Worm (Caenorhabditis elegans): ENCODE measurements around the gene cct-2.

The cct-2 gene

ce11 chrII:8927253-8927791 is at the start of gene cct-2:
cct-2 (plus strand) TSS chrII:8927741.
- TF ChIP-seq mes-2 (tag; optimal IDR thresholded peaks at IDR 0.05; ENCODE audit: poor library complexity, severe bottlenecking) (peak; percentile 89), ama-1 (optimal IDR thresholded peaks at IDR 0.05) (peak; percentile 10), lsy-2 (tag; optimal IDR thresholded peaks at IDR 0.05) (peak in 1 of 2 experiments; percentile 66), dve-1 (tag; optimal IDR thresholded peaks at IDR 0.05; ENCODE audit: insufficient read depth) (peak; percentile 9), mep-1 (tag; optimal IDR thresholded peaks at IDR 0.05) (peak; percentile 54), ceh-44 (GFP tag; IDR thresholded peaks at IDR 0.05) (0 out of 2 replicates have a peak, but pooled peaks have one; percentile 9), lin-38 (GFP tag; IDR thresholded peaks at IDR 0.05) (peak; percentile 89), hif-1 (tag; optimal IDR thresholded peaks at IDR 0.05) (peak in 1 of 2 experiments; percentile 54), nhr-28 (tag; optimal IDR thresholded peaks at IDR 0.05) (no peak), dpl-1 (GFP tag; optimal IDR thresholded peaks at IDR 0.05) (peak; percentile 42), hlh-30 (tag; optimal IDR thresholded peaks at IDR 0.05; ENCODE audit: insufficient read depth) (peak; percentile 16), gei-8 (GFP tag; optimal IDR thresholded peaks at IDR 0.05) (no peak), fos-1 (tag; optimal IDR thresholded peaks at IDR 0.05) (no peak), hmg-1.1 (GFP tag; IDR thresholded peaks at IDR 0.05) (peak; percentile 51; the same call in 1 of the 2 replicates)

ce11 chrII:8878528-8878927 is 49.0 kb upstream of the cct-2 start:
- no peak for TF ChIP-seq mxl-2 (GFP tag; conservative IDR thresholded peaks at IDR 0.05)
- TF ChIP-seq fkh-10 (GFP tag; optimal IDR thresholded peaks at IDR 0.05) = no peak
- TF ChIP-seq arid-1 (GFP tag; conservative IDR thresholded peaks at IDR 0.05) = 0 out of 2 replicates have a peak, but pooled peaks have one; percentile 26
- 0 out of 2 replicates have a peak, but pooled peaks have one; percentile 49 for TF ChIP-seq egl-43 (GFP tag; IDR thresholded peaks at IDR 0.05)
- TF ChIP-seq set-16 (GFP tag; IDR thresholded peaks at IDR 0.05) = peak; percentile 58
- TF ChIP-seq nhr-28 (tag; optimal IDR thresholded peaks at IDR 0.05) = no peak
- no peak for TF ChIP-seq zag-1 (tag; optimal IDR thresholded peaks at IDR 0.05)
- no peak for TF ChIP-seq hlh-11 (tag; optimal IDR thresholded peaks at IDR 0.05)
- no peak for TF ChIP-seq mxl-3 (GFP tag; optimal IDR thresholded peaks at IDR 0.05)

ce11 chrII:8883559-8883958 is 44.0 kb upstream of the cct-2 start, which contains the start of gene rha-1:
rha-1 (minus strand) TSS chrII:8883659.
- TF ChIP-seq Y48G9A.11 (GFP tag; IDR thresholded peaks at IDR 0.05) (no peak), dpl-1 (GFP tag; optimal IDR thresholded peaks at IDR 0.05) (no peak), nhr-77 (tag; optimal IDR thresholded peaks at IDR 0.05) (no peak), madf-5 (GFP tag; IDR thresholded peaks at IDR 0.05) (no peak), tra-1 (GFP tag; IDR thresholded peaks at IDR 0.05) (no peak)

- TF ChIP-seq dve-1 (tag; optimal IDR thresholded peaks at IDR 0.05; ENCODE audit: insufficient read depth) (peak; percentile 71), snpc-1.2 (GFP tag; IDR thresholded peaks at IDR 0.05) (no peak), Y5F2A.4 (GFP tag; optimal IDR thresholded peaks at IDR 0.05) (no peak), hlh-30 (tag; optimal IDR thresholded peaks at IDR 0.05; ENCODE audit: insufficient read depth) (no peak), aha-1 (tag) (peak; percentile 72), pha-4 (GFP tag; IDR thresholded peaks at IDR 0.05) (no peak), pha-4 (tag; optimal IDR thresholded peaks at IDR 0.05) (peak; percentile 61), nhr-6 (tag; optimal IDR thresholded peaks at IDR 0.05) (no peak), nhr-77 (tag; optimal IDR thresholded peaks at IDR 0.05) (peak; percentile 1), madf-5 (GFP tag; IDR thresholded peaks at IDR 0.05) (no peak), madf-9 (GFP tag; conservative IDR thresholded peaks at IDR 0.05) (no peak), lsy-2 (tag; optimal IDR thresholded peaks at IDR 0.05) (peak; percentile 75 to 98), nhr-111 (GFP tag; optimal IDR thresholded peaks at IDR 0.05) (no peak), lin-1 (GFP tag; IDR thresholded peaks at IDR 0.05) (no peak), ces-1 (GFP tag; optimal IDR thresholded peaks at IDR 0.05) (no peak), daf-16 (GFP tag; optimal IDR thresholded peaks at IDR 0.05) (no peak), daf-16 (tag; optimal IDR thresholded peaks at IDR 0.05) (peak; percentile 41), rbr-2 (tag; optimal IDR thresholded peaks at IDR 0.05) (peak; percentile 34), lin-15B (tag; optimal IDR thresholded peaks at IDR 0.05) (no peak), mes-2 (tag; optimal IDR thresholded peaks at IDR 0.05; ENCODE audit: poor library complexity, severe bottlenecking) (peak; percentile 75), nhr-76 (tag; optimal IDR thresholded peaks at IDR 0.05) (no peak), hmg-1.1 (GFP tag; IDR thresholded peaks at IDR 0.05) (no peak), dpl-1 (GFP tag; optimal IDR thresholded peaks at IDR 0.05) (peak; percentile 62), T20F7.1 (GFP tag; optimal IDR thresholded peaks at IDR 0.05) (no peak), dmd-8 (GFP tag; IDR thresholded peaks at IDR 0.05) (no peak)
Observed at ce11 chrII:8884262-8884949, 43.1 kb upstream of the cct-2 start, which contains the start of the genes T07D4.5 and ddx-19. T07D4.5 (minus strand) TSS chrII:8884332. ddx-19 (plus strand) TSS chrII:8884899.
